Fruit fly (Drosophila melanogaster): ENCODE results near the gene Mob2.

The Mob2 gene

dm6 chr3L:11485956-11486609, 76.0 kb downstream of the Mob2 start (continued):
- no peak for TF ChIP-seq Ets65A (GFP tag)
- peak; percentile 8 for TF ChIP-seq sqz (GFP tag; optimal IDR thresholded peaks at IDR 0.05)
- no peak for TF ChIP-seq HHEX (GFP tag; optimal IDR thresholded peaks at IDR 0.05)
- peak; percentile 40 for TF ChIP-seq az2 (GFP tag; optimal IDR thresholded peaks at IDR 0.05)
- TF ChIP-seq Atf3 (GFP tag; optimal IDR thresholded peaks at IDR 0.05), result no peak
- no peak for TF ChIP-seq ssp (GFP tag; IDR thresholded peaks at IDR 0.05)
- peak in 1 of 2 experiments; percentile 44 for TF ChIP-seq bsh (GFP tag; optimal IDR thresholded peaks at IDR 0.05)
- peak; percentile 35 for TF ChIP-seq CG10979 (tag; optimal IDR thresholded peaks at IDR 0.05)
- no peak for TF ChIP-seq CG8924 (tag; optimal IDR thresholded peaks at IDR 0.05)
- no peak for TF ChIP-seq CG7786 (GFP tag; optimal IDR thresholded peaks at IDR 0.05)
- no peak for TF ChIP-seq B-H1 (GFP tag; IDR thresholded peaks at IDR 0.05)
- peak; percentile 4 for TF ChIP-seq lab (GFP tag; optimal IDR thresholded peaks at IDR 0.05)
- no peak for TF ChIP-seq exex (tag; optimal IDR thresholded peaks at IDR 0.05)
- no peak for TF ChIP-seq insv (GFP tag; optimal IDR thresholded peaks at IDR 0.05)
- peak; percentile 67; the same call in 1 of the 2 replicates for TF ChIP-seq crol (GFP tag; IDR thresholded peaks at IDR 0.05)
- peak; percentile 10; the same call in 1 of the 2 replicates for TF ChIP-seq E2f2 (GFP tag; IDR thresholded peaks at IDR 0.05)
- no peak for TF ChIP-seq CHES-1-like (GFP tag; optimal IDR thresholded peaks at IDR 0.05)
- TF ChIP-seq CG31441 (GFP tag; IDR thresholded peaks at IDR 0.05), result peak; percentile 55
- no peak for TF ChIP-seq CG3163 (GFP tag; optimal IDR thresholded peaks at IDR 0.05)
- TF ChIP-seq dpn (GFP tag; optimal IDR thresholded peaks at IDR 0.05), result no peak
- no peak for TF ChIP-seq CG16813 (GFP tag; IDR thresholded peaks at IDR 0.05; ENCODE audit: partially characterized antibody)
- no peak for TF ChIP-seq tll (GFP tag; optimal IDR thresholded peaks at IDR 0.05)
- TF ChIP-seq Six4 (GFP tag; optimal IDR thresholded peaks at IDR 0.05), result peak; percentile 25
- TF ChIP-seq ci (GFP tag; IDR thresholded peaks at IDR 0.05), result no peak
- TF ChIP-seq CG14860 (GFP tag; IDR thresholded peaks at IDR 0.05; ENCODE audit: partially characterized antibody), result no peak
- no peak for TF ChIP-seq NK7.1 (GFP tag; optimal IDR thresholded peaks at IDR 0.05)
- peak; percentile 30; the same call in 2 of the 3 replicates for TF ChIP-seq row (GFP tag; IDR thresholded peaks at IDR 0.05)
- no peak for TF ChIP-seq CG7556 (GFP tag; optimal IDR thresholded peaks at IDR 0.05)
- no peak for TF ChIP-seq CG12155 (GFP tag; optimal IDR thresholded peaks at IDR 0.05)
- no peak for TF ChIP-seq CG7963 (GFP tag; IDR thresholded peaks at IDR 0.05; ENCODE audit: partially characterized antibody)
- TF ChIP-seq so (GFP tag; IDR thresholded peaks at IDR 0.05), result no peak; the same call in 2 of the 3 replicates
- no peak for TF ChIP-seq Lhr (GFP tag; optimal IDR thresholded peaks at IDR 0.05)
- TF ChIP-seq CTCF (GFP tag; optimal IDR thresholded peaks at IDR 0.05), result no peak
- TF ChIP-seq Elba2 (GFP tag; optimal IDR thresholded peaks at IDR 0.05), result no peak
- TF ChIP-seq pb (GFP tag; optimal IDR thresholded peaks at IDR 0.05), result no peak
- TF ChIP-seq CG14441 (GFP tag; IDR thresholded peaks at IDR 0.05), result no peak
- TF ChIP-seq CG17385 (GFP tag; optimal IDR thresholded peaks at IDR 0.05), result peak; percentile 17
- no peak for TF ChIP-seq gcm2 (GFP tag; optimal IDR thresholded peaks at IDR 0.05)
- TF ChIP-seq CG7839 (tag; optimal IDR thresholded peaks at IDR 0.05), result no peak
- no peak for TF ChIP-seq CG15696 (tag; optimal IDR thresholded peaks at IDR 0.05)
- no peak for TF ChIP-seq jumu (GFP tag; optimal IDR thresholded peaks at IDR 0.05)
- TF ChIP-seq CG12104 (GFP tag; optimal IDR thresholded peaks at IDR 0.05), result peak; percentile 44
- no peak for TF ChIP-seq CG6791 (GFP tag; IDR thresholded peaks at IDR 0.05; ENCODE audit: partially characterized antibody)
- peak; percentile 26 for TF ChIP-seq ATbp (GFP tag; optimal IDR thresholded peaks at IDR 0.05)
- TF ChIP-seq CG15073 (GFP tag; optimal IDR thresholded peaks at IDR 0.05), result no peak
- no peak for TF ChIP-seq CG12769 (tag; optimal IDR thresholded peaks at IDR 0.05)
- TF ChIP-seq CG12299 (tag; optimal IDR thresholded peaks at IDR 0.05), result no peak
- TF ChIP-seq Doc2 (GFP tag; IDR thresholded peaks at IDR 0.05), result no peak
- TF ChIP-seq ase (GFP tag; IDR thresholded peaks at IDR 0.05), result 0 out of 3 replicates have a peak, but pooled peaks have one; percentile 45
- TF ChIP-seq scrt (GFP tag; optimal IDR thresholded peaks at IDR 0.05), result no peak

Data from whole organism, embryonic.